Worm (Caenorhabditis elegans) whole organism, young adult: Measurements from ENCODE around the gene twk-35.

Experiments used
- B0035.1 ChIP-seq: sonication (generic microtip); optimal IDR thresholded peaks from 2 replicates; lab custom pipeline; 2016; ENCODE audit warnings: missing genetic modification characterization, mild to moderate bottlenecking, missing compliant biosample characterization, missing genotype, missing genetic modification reagents
- F10E7.11 ChIP-seq: sonication (generic microtip); optimal IDR thresholded peaks from 2 replicates; lab custom pipeline; 2017; ENCODE audit warnings: mild to moderate bottlenecking, missing genetic modification characterization, moderate library complexity, missing compliant biosample characterization
- F23B12.7 ChIP-seq: sonication (generic microtip); optimal IDR thresholded peaks from 2 replicates; lab custom pipeline; 2017; ENCODE audit warnings: missing genetic modification characterization, mild to moderate bottlenecking, missing compliant biosample characterization, antibody characterized with exemption, moderate library complexity; ENCODE audit not compliant: insufficient read depth
- F37B4.10 ChIP-seq: fragments of 200-800 bp; sonication (Bioruptor generic); IDR thresholded peaks from 2 replicates; pipeline ENCODE4 v1.3.6; 2022; ENCODE audit warnings: missing genetic modification characterization, missing compliant biosample characterization
- F49E8.2 ChIP-seq: sonication (generic microtip); optimal IDR thresholded peaks from 3 replicates; lab custom pipeline; 2017; ENCODE audit warnings: missing genetic modification characterization, mild to moderate bottlenecking, missing compliant biosample characterization, antibody characterized with exemption, moderate library complexity; ENCODE audit not compliant: insufficient read depth
- F55B11.4 ChIP-seq: sonication (generic microtip); optimal IDR thresholded peaks from 2 replicates; lab custom pipeline; 2016; ENCODE audit warnings: missing compliant biosample characterization, missing genetic modification characterization, borderline replicate concordance; ENCODE audit not compliant: insufficient read depth
- K11D2.4 ChIP-seq: fragments of 200-800 bp; sonication (Bioruptor generic); IDR thresholded peaks from 2 replicates; pipeline ENCODE4 v1.3.6; 2022; ENCODE audit warnings: missing genetic modification reagents, missing genetic modification characterization, missing compliant biosample characterization
- T26A5.8 ChIP-seq: sonication (generic microtip); optimal IDR thresholded peaks from 2 replicates; lab custom pipeline; 2016; ENCODE audit warnings: missing genetic modification characterization, missing compliant biosample characterization
- Y56A3A.18 ChIP-seq: fragments of 200-800 bp; sonication (Bioruptor generic); IDR thresholded peaks from 2 replicates; pipeline ENCODE4 v1.3.6; 2022; ENCODE audit warnings: missing genetic modification reagents, missing genetic modification characterization, missing compliant biosample characterization
- ZK185.1 ChIP-seq: sonication (generic microtip); optimal IDR thresholded peaks from 2 replicates; lab custom pipeline; 2016; ENCODE audit warnings: mild to moderate bottlenecking, missing genetic modification characterization, missing compliant biosample characterization; ENCODE audit not compliant: poor library complexity, severe bottlenecking
- ama-1 ChIP-seq, 3 experiments: fragments of 150-350 bp in 1 of 3; sonication (generic microtip) in 2 of 3; optimal IDR thresholded peaks; 2 replicates each; lab custom pipeline; 2014 to 2018; ENCODE audit warnings: missing biosample characterization in 2 of 3, missing genetic modification characterization in 2 of 3, missing genetic modification reagents in 2 of 3
- athp-1 ChIP-seq: sonication (generic microtip); optimal IDR thresholded peaks from 2 replicates; lab custom pipeline; 2017; ENCODE audit warnings: mild to moderate bottlenecking, missing genetic modification characterization, missing compliant biosample characterization
- attf-3 ChIP-seq: fragments of 200-800 bp; sonication (Bioruptor generic); conservative IDR thresholded peaks from 2 replicates; pipeline ENCODE4 v1.3.6; 2022; ENCODE audit warnings: missing genetic modification reagents, missing genetic modification characterization, missing compliant biosample characterization
- bed-1 ChIP-seq: fragments of 200-800 bp; sonication (Bioruptor generic); IDR thresholded peaks from 2 replicates; pipeline ENCODE4 v1.3.6; 2022; ENCODE audit warnings: missing genetic modification reagents, missing genetic modification characterization, missing compliant biosample characterization
- ccch-3 ChIP-seq: fragments of 200-800 bp; sonication (Bioruptor generic); optimal IDR thresholded peaks from 2 replicates; lab custom pipeline; 2018; ENCODE audit warnings: mild to moderate bottlenecking, missing genetic modification characterization, missing compliant biosample characterization
- cebp-1 ChIP-seq, 2 experiments: fragments of 200-800 bp in 1 of 2; sonication (Bioruptor generic) in 1 of 2; sonication (generic microtip) in 1 of 2; IDR thresholded peaks in 1 of 2; optimal IDR thresholded peaks in 1 of 2; 2 replicates each; pipeline versions ENCODE4 v1.3.6 to Lab custom; 2017 to 2022; ENCODE audit warnings: missing compliant biosample characterization in 2 of 2, missing genetic modification characterization in 2 of 2, mild to moderate bottlenecking in 1 of 2, missing genetic modification reagents in 1 of 2, moderate library complexity in 1 of 2
- ceh-100 ChIP-seq: fragments of 200-800 bp; sonication (Bioruptor generic); IDR thresholded peaks from 2 replicates; pipeline ENCODE4 v1.3.6; 2022; ENCODE audit warnings: missing genetic modification reagents, missing genetic modification characterization, missing compliant biosample characterization
- ceh-79 ChIP-seq: sonication (generic microtip); optimal IDR thresholded peaks from 2 replicates; lab custom pipeline; 2017; ENCODE audit warnings: mild to moderate bottlenecking, missing genetic modification characterization, missing compliant biosample characterization
- ceh-91 ChIP-seq: fragments of 200-800 bp; sonication (Bioruptor generic); IDR thresholded peaks from 2 replicates; pipeline ENCODE4 v1.3.6; 2022; ENCODE audit warnings: missing genetic modification reagents, missing genetic modification characterization, missing compliant biosample characterization
- die-1 ChIP-seq: sonication (generic microtip); optimal IDR thresholded peaks from 2 replicates; lab custom pipeline; 2016; ENCODE audit warnings: missing genotype, mild to moderate bottlenecking, missing genetic modification characterization, missing compliant biosample characterization
- egl-18 ChIP-seq: fragments of 200-800 bp; sonication (Bioruptor generic); IDR thresholded peaks from 2 replicates; pipeline ENCODE4 v1.3.6; 2022; ENCODE audit warnings: missing genetic modification reagents, missing genetic modification characterization, missing compliant biosample characterization
- ekl-4 ChIP-seq: fragments of 200-800 bp; sonication (Bioruptor generic); IDR thresholded peaks from 2 replicates; pipeline ENCODE4 v1.3.6; 2022; ENCODE audit warnings: missing genetic modification reagents, missing genetic modification characterization, missing compliant biosample characterization
- ets-4 ChIP-seq: fragments of 200-800 bp; sonication (Bioruptor generic); optimal IDR thresholded peaks from 2 replicates; lab custom pipeline; 2018; ENCODE audit warnings: mild to moderate bottlenecking, missing genetic modification characterization, missing compliant biosample characterization
- hrde-1 ChIP-seq: sonication (generic microtip); optimal IDR thresholded peaks from 2 replicates; lab custom pipeline; 2016; ENCODE audit warnings: missing genetic modification characterization, mild to moderate bottlenecking, missing compliant biosample characterization, moderate library complexity, missing genotype, missing genetic modification reagents, borderline replicate concordance
- hsf-1 ChIP-seq: fragments of 200-800 bp; sonication (Bioruptor generic); IDR thresholded peaks from 2 replicates; pipeline ENCODE4 v1.3.6; 2022; ENCODE audit warnings: missing genetic modification reagents, missing genetic modification characterization, missing compliant biosample characterization
- lin-54 ChIP-seq: fragments of 200-800 bp; sonication (Bioruptor generic); optimal IDR thresholded peaks from 2 replicates; lab custom pipeline; 2018; ENCODE audit warnings: mild to moderate bottlenecking, missing genetic modification characterization, missing compliant biosample characterization
- madf-3 ChIP-seq: fragments of 200-800 bp; sonication (Bioruptor generic); IDR thresholded peaks from 2 replicates; pipeline ENCODE4 v1.3.6; 2022; ENCODE audit warnings: missing genetic modification reagents, missing genetic modification characterization, missing compliant biosample characterization
- madf-8 ChIP-seq: fragments of 200-800 bp; sonication (Bioruptor generic); conservative IDR thresholded peaks from 2 replicates; pipeline ENCODE4 v1.3.6; 2022; ENCODE audit warnings: missing genetic modification reagents, missing genetic modification characterization, missing compliant biosample characterization
- mel-28 ChIP-seq: sonication (generic microtip); optimal IDR thresholded peaks from 2 replicates; lab custom pipeline; 2016; ENCODE audit warnings: borderline replicate concordance, mild to moderate bottlenecking, missing genetic modification characterization, missing compliant biosample characterization
- nfya-2 ChIP-seq: fragments of 200-800 bp; sonication (Bioruptor generic); IDR thresholded peaks from 2 replicates; pipeline ENCODE4 v1.3.6; 2022; ENCODE audit warnings: missing genetic modification reagents, missing genetic modification characterization, missing compliant biosample characterization
- nhr-120 ChIP-seq: fragments of 200-800 bp; sonication (Bioruptor generic); IDR thresholded peaks from 2 replicates; pipeline ENCODE4 v1.3.6; 2022; ENCODE audit warnings: missing genetic modification characterization, missing compliant biosample characterization
- nhr-27 ChIP-seq: fragments of 200-800 bp; sonication (Bioruptor generic); optimal IDR thresholded peaks from 2 replicates; lab custom pipeline; 2018; ENCODE audit warnings: mild to moderate bottlenecking, missing genetic modification characterization, moderate library complexity, missing compliant biosample characterization
- nhr-80 ChIP-seq: sonication (generic microtip); optimal IDR thresholded peaks from 2 replicates; lab custom pipeline; 2016; ENCODE audit warnings: missing genetic modification characterization, missing compliant biosample characterization
- pbrm-1 ChIP-seq: fragments of 200-800 bp; sonication (Bioruptor generic); IDR thresholded peaks from 2 replicates; pipeline ENCODE4 v1.3.6; 2022; ENCODE audit warnings: missing genetic modification reagents, missing genetic modification characterization, missing compliant biosample characterization
- sea-2 ChIP-seq: fragments of 200-800 bp; sonication (Bioruptor generic); IDR thresholded peaks from 2 replicates; pipeline ENCODE4 v1.3.6; 2022; ENCODE audit warnings: missing genetic modification characterization, missing compliant biosample characterization
- snpc-1.1 ChIP-seq: sonication (generic microtip); optimal IDR thresholded peaks from 2 replicates; lab custom pipeline; 2017; ENCODE audit warnings: missing genetic modification characterization, mild to moderate bottlenecking, missing compliant biosample characterization, antibody characterized with exemption, moderate library complexity, missing genotype, missing genetic modification reagents; ENCODE audit not compliant: insufficient read depth
- snpc-3.4 ChIP-seq: sonication (generic microtip); optimal IDR thresholded peaks from 2 replicates; lab custom pipeline; 2017; ENCODE audit warnings: missing genetic modification characterization, mild to moderate bottlenecking, missing compliant biosample characterization, antibody characterized with exemption, moderate library complexity, missing genotype, missing genetic modification reagents
- sptf-2 ChIP-seq: fragments of 200-800 bp; sonication (Bioruptor generic); optimal IDR thresholded peaks from 2 replicates; lab custom pipeline; 2018; ENCODE audit warnings: mild to moderate bottlenecking, missing genetic modification characterization, missing compliant biosample characterization
- tbp1 ChIP-seq: fragments of 200-800 bp; sonication (Bioruptor generic); optimal IDR thresholded peaks from 2 replicates; lab custom pipeline; 2018; ENCODE audit warnings: mild to moderate bottlenecking, missing genetic modification characterization, missing compliant biosample characterization
- unc-130 ChIP-seq: sonication (generic microtip); optimal IDR thresholded peaks from 2 replicates; lab custom pipeline; 2016; ENCODE audit warnings: missing genetic modification reagents, missing genetic modification characterization, missing compliant biosample characterization
- zfh-2 ChIP-seq: fragments of 200-800 bp; sonication (Bioruptor generic); conservative IDR thresholded peaks from 2 replicates; pipeline ENCODE4 v1.3.6; 2022; ENCODE audit warnings: missing genetic modification reagents, missing genetic modification characterization, missing compliant biosample characterization
- zim-3 ChIP-seq: sonication (generic microtip); optimal IDR thresholded peaks from 2 replicates; lab custom pipeline; 2017; ENCODE audit warnings: mild to moderate bottlenecking, missing genetic modification characterization, moderate library complexity, missing compliant biosample characterization
- ztf-18 ChIP-seq: sonication (generic microtip); optimal IDR thresholded peaks from 2 replicates; lab custom pipeline; 2016; ENCODE audit warnings: missing genotype, mild to moderate bottlenecking, missing genetic modification characterization, missing compliant biosample characterization
- ztf-3 ChIP-seq: fragments of 200-800 bp; sonication (Bioruptor generic); optimal IDR thresholded peaks from 2 replicates; lab custom pipeline; 2018; ENCODE audit warnings: mild to moderate bottlenecking, missing genetic modification characterization, missing compliant biosample characterization
- ztf-6 ChIP-seq: fragments of 200-800 bp; sonication (Bioruptor generic); IDR thresholded peaks from 2 replicates; pipeline ENCODE4 v1.3.6; 2022; ENCODE audit warnings: missing genetic modification reagents, missing genetic modification characterization, missing compliant biosample characterization

twk-35 gene

DNA sequence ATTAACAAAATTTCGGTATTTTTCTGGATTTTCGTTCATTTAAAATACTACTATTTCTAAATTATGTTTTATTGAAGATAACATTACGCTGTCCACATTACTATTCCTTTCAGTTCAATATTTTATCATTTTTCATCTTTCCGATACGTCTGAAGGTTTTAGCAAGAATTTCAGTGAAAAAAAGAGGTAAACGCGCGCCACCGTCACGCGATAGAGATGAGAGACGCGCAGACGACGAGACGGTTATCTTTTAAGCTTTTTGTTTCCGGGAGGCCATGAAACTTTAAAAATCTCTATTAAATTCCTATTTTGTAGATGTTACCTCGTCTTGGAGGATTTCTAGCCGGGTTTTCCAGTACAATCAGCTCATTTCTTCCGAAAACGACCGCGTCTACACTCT is 25.0 kb upstream of the twk-35 start, which contains the start of gene mrps-12 (continued):
- TF ChIP-seq sea-2 (GFP tag; lab: Robert Waterston, UW) = peak; percentile 20; the same call in 1 of the 2 replicates
- no peak for TF ChIP-seq F10E7.11 (tag; lab: Kevin White, UChicago)
- no peak for TF ChIP-seq Y56A3A.18
- no peak for TF ChIP-seq nhr-27 (tag; lab: Kevin White, UChicago)
- no peak for TF ChIP-seq athp-1 (tag; lab: Kevin White, UChicago)
- TF ChIP-seq lin-54 = no peak
- no peak for TF ChIP-seq unc-130 (GFP tag; lab: Kevin White, UChicago)
- no peak for TF ChIP-seq snpc-1.1 (tag; lab: Kevin White, UChicago)
- TF ChIP-seq hsf-1 (GFP tag; lab: Robert Waterston, UW) = no peak
- no peak for TF ChIP-seq die-1
- no peak for TF ChIP-seq ztf-6 (GFP tag; lab: Robert Waterston, UW)
- TF ChIP-seq zfh-2 = no peak
- TF ChIP-seq madf-8 (GFP tag; lab: Robert Waterston, UW) = no peak
- no peak for TF ChIP-seq ets-4 (GFP tag; lab: Kevin White, UChicago)
- no peak for TF ChIP-seq ztf-3 (GFP tag; lab: Kevin White, UChicago)

DNA sequence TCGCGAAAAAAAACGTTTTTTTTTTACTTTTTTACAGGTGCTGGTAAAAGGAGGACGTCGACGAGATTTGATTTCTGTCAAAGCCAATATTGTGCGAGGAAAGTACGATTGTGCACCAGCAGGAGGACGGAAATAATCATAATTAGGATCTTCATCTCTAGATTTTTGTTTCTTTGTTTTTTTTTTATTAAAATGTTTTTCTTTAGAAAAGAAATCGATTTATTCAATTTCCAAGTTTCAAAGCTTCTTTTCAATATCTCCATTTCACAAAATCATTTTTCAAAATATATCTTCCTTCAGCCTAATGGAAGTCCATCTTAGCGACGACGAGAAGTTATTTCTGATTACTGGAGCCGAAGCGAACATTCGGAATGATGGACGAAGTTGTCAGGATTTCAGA is 24.2 kb upstream of the twk-35 start, which contains the start of gene exos-7:
Gene exos-7 (plus strand): TSS at position 301 of the 400 bp plus-strand sequence.
- TF ChIP-seq ceh-79 (tag; lab: Kevin White, UChicago) = no peak
- no peak for TF ChIP-seq snpc-3.4 (tag; lab: Kevin White, UChicago)
- no peak for TF ChIP-seq ceh-100 (GFP tag; lab: Robert Waterston, UW)
- TF ChIP-seq nhr-120 (GFP tag; lab: Robert Waterston, UW) = no peak
- no peak for TF ChIP-seq B0035.1
- no peak for TF ChIP-seq F23B12.7 (tag; lab: Kevin White, UChicago)
- no peak for TF ChIP-seq madf-3
- no peak for TF ChIP-seq cebp-1 (GFP tag; IDR thresholded peaks at IDR 0.05; lab: Robert Waterston, UW)
- no peak for TF ChIP-seq cebp-1 (tag; optimal IDR thresholded peaks at IDR 0.05; lab: Kevin White, UChicago)
- no peak for TF ChIP-seq ama-1 (optimal IDR thresholded peaks at IDR 0.05; lab: Kevin White, UChicago)
- TF ChIP-seq ama-1 (GFP tag; optimal IDR thresholded peaks at IDR 0.05; lab: Kevin White, UChicago) = no peak
- no peak for TF ChIP-seq nhr-80 (tag; lab: Kevin White, UChicago)
- TF ChIP-seq ztf-18 (tag; lab: Kevin White, UChicago) = no peak
- no peak for TF ChIP-seq tbp1 (GFP tag; lab: Kevin White, UChicago)
- no peak for TF ChIP-seq pbrm-1 (GFP tag; lab: Robert Waterston, UW)
- TF ChIP-seq sptf-2 (GFP tag; lab: Kevin White, UChicago) = no peak
- no peak for TF ChIP-seq ceh-91 (GFP tag; lab: Robert Waterston, UW)
- TF ChIP-seq F55B11.4 (tag; lab: Kevin White, UChicago) = no peak
- no peak for TF ChIP-seq T26A5.8
- no peak for TF ChIP-seq K11D2.4 (GFP tag; lab: Robert Waterston, UW)

DNA sequence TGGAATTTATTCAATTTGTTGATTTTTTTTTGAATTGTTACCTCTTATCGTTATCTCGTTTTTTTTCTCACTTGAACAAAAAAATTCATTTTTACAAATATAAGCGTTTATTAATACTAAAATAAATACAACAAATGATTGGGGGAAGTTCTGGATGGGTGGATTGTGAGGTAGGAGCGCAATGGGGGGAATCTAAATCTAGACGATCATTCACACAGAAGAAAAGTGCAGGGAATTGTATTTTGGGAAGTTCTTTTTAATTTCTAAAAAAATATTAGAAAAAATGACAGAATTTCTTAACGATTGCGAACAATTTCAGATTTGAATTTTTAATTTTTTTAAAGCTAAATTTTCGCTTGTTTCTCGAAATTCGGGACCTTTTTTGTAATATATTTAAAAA is 21.3 kb upstream of the twk-35 start:
- TF ChIP-seq zim-3 (tag; lab: Kevin White, UChicago) (peak; percentile 18), ZK185.1 (tag; lab: Kevin White, UChicago) (no peak), snpc-1.1 (tag; lab: Kevin White, UChicago) (no peak), F49E8.2 (tag; lab: Kevin White, UChicago) (no peak), attf-3 (GFP tag; lab: Robert Waterston, UW) (no peak), hrde-1 (tag; lab: Kevin White, UChicago) (no peak), ekl-4 (GFP tag; lab: Robert Waterston, UW) (0 out of 2 replicates have a peak, but pooled peaks have one; percentile 27), ccch-3 (GFP tag; lab: Kevin White, UChicago) (no peak), F37B4.10 (no peak), egl-18 (GFP tag; lab: Robert Waterston, UW) (no peak), ama-1 (optimal IDR thresholded peaks at IDR 0.05; lab: Kevin White, UChicago) (no peak), ama-1 (GFP tag; optimal IDR thresholded peaks at IDR 0.05; lab: Kevin White, UChicago) (peak in 1 of 2 experiments; percentile 47), B0035.1 (no peak), nfya-2 (GFP tag; lab: Robert Waterston, UW) (no peak), mel-28 (tag; lab: Kevin White, UChicago) (no peak), bed-1 (GFP tag; lab: Robert Waterston, UW) (no peak), hsf-1 (GFP tag; lab: Robert Waterston, UW) (peak; percentile 58; the same call in 1 of the 2 replicates)
